Worm (Caenorhabditis elegans) whole organism, late embryonic: Measurements from ENCODE around the gene C30F2.2.

Source experiments
- K02D7.2 ChIP-seq: sonication (generic microtip); optimal IDR thresholded peaks from 2 replicates; lab custom pipeline; 2017; ENCODE audit warnings: mild to moderate bottlenecking, missing genetic modification characterization, missing compliant biosample characterization
- T23F11.4 ChIP-seq: fragments of 200-800 bp; sonication (Bioruptor generic); optimal IDR thresholded peaks from 2 replicates; lab custom pipeline; 2018; ENCODE audit warnings: mild to moderate bottlenecking, missing genetic modification characterization, missing compliant biosample characterization
- ama-1 ChIP-seq: fragments of 150-350 bp; optimal IDR thresholded peaks from 2 replicates; lab custom pipeline; 2014
- ceh-18 ChIP-seq: sonication (generic microtip); optimal IDR thresholded peaks from 2 replicates; lab custom pipeline; 2016; ENCODE audit warnings: missing genetic modification characterization, missing compliant biosample characterization
- ceh-2 ChIP-seq: sonication (generic microtip); optimal IDR thresholded peaks from 2 replicates; lab custom pipeline; 2016; ENCODE audit warnings: missing genotype, missing genetic modification characterization, missing compliant biosample characterization
- ceh-22 ChIP-seq: sonication (generic microtip); optimal IDR thresholded peaks from 2 replicates; lab custom pipeline; 2017; ENCODE audit warnings: missing biosample characterization, missing genetic modification characterization
- ceh-30 ChIP-seq: fragments of 150-350 bp; optimal IDR thresholded peaks from 2 replicates; lab custom pipeline; 2014; ENCODE audit warnings: missing biosample characterization, missing genetic modification characterization
- ceh-31 ChIP-seq: sonication (generic microtip); optimal IDR thresholded peaks from 2 replicates; lab custom pipeline; 2016; ENCODE audit warnings: missing genetic modification characterization, missing compliant biosample characterization
- ceh-45 ChIP-seq: fragments of 200-800 bp; sonication (Bioruptor generic); IDR thresholded peaks from 2 replicates; pipeline ENCODE4 v1.3.6; 2022; ENCODE audit warnings: missing genetic modification reagents, missing genetic modification characterization, missing compliant biosample characterization
- ceh-6 ChIP-seq: fragments of 200-800 bp; sonication (Bioruptor generic); optimal IDR thresholded peaks from 2 replicates; lab custom pipeline; 2018; ENCODE audit warnings: mild to moderate bottlenecking, missing genetic modification characterization, missing compliant biosample characterization
- ceh-9 ChIP-seq: sonication (generic microtip); optimal IDR thresholded peaks from 2 replicates; lab custom pipeline; 2016; ENCODE audit warnings: mild to moderate bottlenecking, missing genetic modification characterization, inconsistent platforms, missing compliant biosample characterization
- elt-2 ChIP-seq: sonication (generic microtip); optimal IDR thresholded peaks from 2 replicates; lab custom pipeline; 2016; ENCODE audit warnings: missing genetic modification reagents, missing genetic modification characterization, missing compliant biosample characterization
- fax-1 ChIP-seq: sonication (generic microtip); optimal IDR thresholded peaks from 2 replicates; lab custom pipeline; 2016; ENCODE audit warnings: missing genotype, missing genetic modification characterization, missing compliant biosample characterization
- fkh-10 ChIP-seq: fragments of 150-350 bp; optimal IDR thresholded peaks from 2 replicates; lab custom pipeline; 2014; ENCODE audit warnings: missing biosample characterization, missing genetic modification reagents, missing genetic modification characterization
- gmeb-2 ChIP-seq: sonication (generic microtip); optimal IDR thresholded peaks from 2 replicates; lab custom pipeline; 2016; ENCODE audit warnings: missing genetic modification characterization, inconsistent platforms, missing compliant biosample characterization
- hlh-30 ChIP-seq: sonication (generic microtip); optimal IDR thresholded peaks from 2 replicates; lab custom pipeline; 2017; ENCODE audit warnings: antibody characterized with exemption, missing genetic modification characterization, missing compliant biosample characterization; ENCODE audit not compliant: insufficient read depth
- hlh-8 ChIP-seq: sonication (generic microtip); optimal IDR thresholded peaks from 2 replicates; lab custom pipeline; 2016; ENCODE audit warnings: missing genotype, missing genetic modification characterization, missing compliant biosample characterization
- lim-6 ChIP-seq: sonication (generic microtip); optimal IDR thresholded peaks from 2 replicates; lab custom pipeline; 2016; ENCODE audit warnings: missing genetic modification characterization, missing compliant biosample characterization
- lin-11 ChIP-seq: fragments of 200-800 bp; sonication (Bioruptor generic); optimal IDR thresholded peaks from 2 replicates; lab custom pipeline; 2018; ENCODE audit warnings: mild to moderate bottlenecking, missing genetic modification characterization, missing compliant biosample characterization
- mec-3 ChIP-seq: sonication (generic microtip); optimal IDR thresholded peaks from 2 replicates; lab custom pipeline; 2016; ENCODE audit warnings: borderline replicate concordance, missing genetic modification characterization, missing compliant biosample characterization
- nfya-1 ChIP-seq: sonication (generic microtip); optimal IDR thresholded peaks from 2 replicates; lab custom pipeline; 2017; ENCODE audit warnings: missing genetic modification characterization, mild to moderate bottlenecking, missing compliant biosample characterization, antibody characterized with exemption, moderate library complexity
- nhr-11 ChIP-seq: fragments of 150-350 bp; optimal IDR thresholded peaks from 2 replicates; lab custom pipeline; 2014; ENCODE audit warnings: missing biosample characterization, missing genetic modification characterization
- pha-4 ChIP-seq: fragments of 150-350 bp; optimal IDR thresholded peaks from 2 replicates; lab custom pipeline; 2018; ENCODE audit warnings: missing biosample characterization, missing genetic modification reagents, missing genetic modification characterization
- pqm-1 ChIP-seq: sonication (generic microtip); optimal IDR thresholded peaks from 2 replicates; lab custom pipeline; 2016; ENCODE audit warnings: missing genetic modification characterization, missing compliant biosample characterization
- ref-2 ChIP-seq: sonication (generic microtip); optimal IDR thresholded peaks from 2 replicates; lab custom pipeline; 2016; ENCODE audit warnings: missing genetic modification characterization, missing compliant biosample characterization
- sdc-2 ChIP-seq: sonication (generic microtip); optimal IDR thresholded peaks from 2 replicates; lab custom pipeline; 2016; ENCODE audit warnings: missing genotype, missing genetic modification characterization, missing compliant biosample characterization
- sox-2 ChIP-seq: fragments of 200-800 bp; sonication (Bioruptor generic); IDR thresholded peaks from 2 replicates; pipeline ENCODE4 v1.3.6; 2022; ENCODE audit warnings: missing genetic modification reagents, missing genetic modification characterization, missing compliant biosample characterization
- tbx-2 ChIP-seq: sonication (generic microtip); optimal IDR thresholded peaks from 2 replicates; lab custom pipeline; 2016; ENCODE audit warnings: missing genetic modification characterization, missing compliant biosample characterization
- tbx-7 ChIP-seq: sonication (generic microtip); optimal IDR thresholded peaks from 2 replicates; lab custom pipeline; 2016; ENCODE audit warnings: missing genotype, missing genetic modification characterization, missing compliant biosample characterization
- ttx-3 ChIP-seq: sonication (generic microtip); optimal IDR thresholded peaks from 2 replicates; lab custom pipeline; 2016; ENCODE audit warnings: missing genetic modification reagents, missing genetic modification characterization, missing compliant biosample characterization
- unc-3 ChIP-seq, 2 experiments: fragments of 200-800 bp in 1 of 2; sonication (Bioruptor generic) in 1 of 2; sonication (generic microtip) in 1 of 2; conservative IDR thresholded peaks in 1 of 2; optimal IDR thresholded peaks in 1 of 2; 2 replicates each; pipeline versions ENCODE4 v1.3.6 to Lab custom; 2016 to 2022; ENCODE audit warnings: missing compliant biosample characterization in 2 of 2, missing genetic modification characterization in 2 of 2, missing genetic modification reagents in 1 of 2
- unc-42 ChIP-seq: sonication (generic microtip); optimal IDR thresholded peaks from 2 replicates; lab custom pipeline; 2016; ENCODE audit warnings: missing genotype, missing genetic modification characterization, missing compliant biosample characterization
- unc-86 ChIP-seq: sonication (generic microtip); optimal IDR thresholded peaks from 2 replicates; lab custom pipeline; 2016; ENCODE audit warnings: missing genetic modification characterization, missing compliant biosample characterization
- zip-5 ChIP-seq: sonication (generic microtip); optimal IDR thresholded peaks from 2 replicates; lab custom pipeline; 2016; ENCODE audit warnings: missing genetic modification characterization, missing compliant biosample characterization

The C30F2.2 gene

DNA sequence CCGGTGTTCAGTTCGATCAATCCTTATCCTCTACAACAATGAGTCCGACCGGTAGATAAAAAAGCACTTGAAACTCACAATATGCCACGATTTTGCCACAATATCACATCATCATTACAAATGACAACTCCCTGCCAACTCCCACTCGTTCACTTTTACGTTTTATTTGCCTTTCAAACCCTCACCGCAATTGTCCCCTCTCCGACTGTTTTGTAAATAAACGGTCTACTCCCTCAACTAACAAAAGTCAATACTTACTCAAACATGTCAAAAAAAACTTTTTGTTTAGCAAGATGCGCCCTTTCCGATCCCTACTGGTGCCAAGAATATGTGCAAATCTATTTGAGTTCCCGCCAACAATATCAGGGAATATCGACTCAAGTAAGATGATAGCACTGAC, at the start of gene C30F2.2:
C30F2.2 (minus strand) TSS at position 122 of the 400 bp plus-strand sequence.
- no peak for TF ChIP-seq mec-3 (tag; lab: Kevin White, UChicago)
- TF ChIP-seq sox-2 (GFP tag; lab: Robert Waterston, UW): no peak
- TF ChIP-seq ceh-6 (GFP tag; lab: Kevin White, UChicago): no peak
- no peak for TF ChIP-seq ceh-9 (tag; lab: Kevin White, UChicago)
- no peak for TF ChIP-seq ama-1
- TF ChIP-seq K02D7.2: no peak
- TF ChIP-seq lim-6 (tag; lab: Kevin White, UChicago): no peak
- no peak for TF ChIP-seq unc-86 (tag; lab: Kevin White, UChicago)
- no peak for TF ChIP-seq ceh-30 (tag; lab: Kevin White, UChicago)
- TF ChIP-seq hlh-8 (tag; lab: Kevin White, UChicago): no peak
- TF ChIP-seq elt-2 (tag; lab: Kevin White, UChicago): no peak

- TF ChIP-seq nfya-1 (tag; lab: Kevin White, UChicago) (peak; percentile 10), ceh-2 (tag; lab: Kevin White, UChicago) (no peak), T23F11.4 (GFP tag; lab: Kevin White, UChicago) (no peak), sdc-2 (tag; lab: Kevin White, UChicago) (peak; percentile 57), ceh-31 (tag; lab: Kevin White, UChicago) (peak; percentile 27), tbx-2 (tag; lab: Kevin White, UChicago) (peak; percentile 16), zip-5 (tag; lab: Kevin White, UChicago) (no peak), gmeb-2 (tag; lab: Kevin White, UChicago) (no peak)
These were observed 48.8 kb upstream of the C30F2.2 start for ce11 chrX:16133815-16134214.

DNA sequence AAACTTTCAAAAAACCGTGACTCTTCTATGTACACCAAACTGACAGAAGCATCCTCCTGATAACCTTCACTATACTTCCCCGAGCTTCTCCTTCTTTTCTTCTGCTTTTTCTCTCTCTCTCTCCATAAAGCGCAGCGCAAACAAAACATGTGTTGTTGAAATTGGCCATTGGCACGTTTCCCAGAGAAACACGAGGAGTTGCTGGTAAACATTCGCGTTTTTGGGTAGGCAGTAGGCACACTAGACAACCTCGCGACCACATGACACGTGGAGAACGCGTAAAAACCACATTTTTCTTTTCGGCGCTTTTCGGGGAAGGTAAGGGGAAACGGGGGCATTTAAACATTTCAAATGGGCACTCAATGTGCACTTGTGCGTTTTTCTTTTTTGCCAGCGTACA, 46.0 kb upstream of the C30F2.2 start:
- no peak for TF ChIP-seq unc-86 (tag; lab: Kevin White, UChicago)
- TF ChIP-seq ceh-18 (tag; lab: Kevin White, UChicago): peak; percentile 64
- TF ChIP-seq ceh-22 (tag; lab: Kevin White, UChicago): no peak
- peak; percentile 24 for TF ChIP-seq nfya-1 (tag; lab: Kevin White, UChicago)
- TF ChIP-seq hlh-30 (tag; lab: Kevin White, UChicago): peak; percentile 70
- peak; percentile 48 for TF ChIP-seq tbx-2 (tag; lab: Kevin White, UChicago)

- no peak for TF ChIP-seq nhr-11 (tag; lab: Kevin White, UChicago)
- no peak for TF ChIP-seq pqm-1 (tag; lab: Kevin White, UChicago)
- TF ChIP-seq ttx-3: no peak
- no peak for TF ChIP-seq pha-4 (tag; lab: Kevin White, UChicago)
- no peak for TF ChIP-seq gmeb-2 (tag; lab: Kevin White, UChicago)
- no peak for TF ChIP-seq fax-1 (tag; lab: Kevin White, UChicago)
- TF ChIP-seq unc-3 (GFP tag; conservative IDR thresholded peaks at IDR 0.05; lab: Robert Waterston, UW): no peak
- TF ChIP-seq unc-3 (tag; optimal IDR thresholded peaks at IDR 0.05; lab: Kevin White, UChicago): no peak
- TF ChIP-seq ama-1: no peak
- TF ChIP-seq ref-2 (tag; lab: Kevin White, UChicago): no peak
- no peak for TF ChIP-seq ceh-45 (GFP tag; lab: Robert Waterston, UW)
- TF ChIP-seq hlh-8 (tag; lab: Kevin White, UChicago): no peak
These were observed 45.2 kb upstream of the C30F2.2 start for ce11 chrX:16130213-16130612.

ce11 chrX:16128794-16129193, 43.8 kb upstream of the C30F2.2 start, which contains the start of gene ZK1073.1:
TSS of gene ZK1073.1 (minus strand) at chrX:16128865.
- TF ChIP-seq gmeb-2 (tag; lab: Kevin White, UChicago) (no peak), tbx-7 (tag; lab: Kevin White, UChicago) (no peak), K02D7.2 (no peak), sdc-2 (tag; lab: Kevin White, UChicago) (peak; percentile 39), hlh-30 (tag; lab: Kevin White, UChicago) (peak; percentile 43), lin-11 (tag; lab: Kevin White, UChicago) (no peak), ceh-18 (tag; lab: Kevin White, UChicago) (peak; percentile 42), ceh-31 (tag; lab: Kevin White, UChicago) (peak; percentile 59), fkh-10 (GFP tag; lab: Kevin White, UChicago) (no peak), unc-42 (tag; lab: Kevin White, UChicago) (peak; percentile 90), tbx-2 (tag; lab: Kevin White, UChicago) (peak; percentile 57)
